Fruit fly (Drosophila melanogaster) whole organism, pupa: ENCODE measurements around the gene spn-B.

Source experiments
- CG10348 ChIP-seq: fragments of 200-800 bp; sonication (Bioruptor generic); IDR thresholded peaks from 2 replicates; pipeline ENCODE4 v1.3.6; 2022; ENCODE audit warnings: missing biosample characterization, missing genetic modification characterization
- CG12605 ChIP-seq: fragments of 200-800 bp; sonication (Bioruptor generic); IDR thresholded peaks from 2 replicates; pipeline ENCODE4 v1.3.6; 2022; ENCODE audit warnings: missing biosample characterization, missing genetic modification characterization
- CG13204 ChIP-seq: fragments of 200-800 bp; sonication (Bioruptor generic); optimal IDR thresholded peaks from 2 replicates; lab custom pipeline; 2018; ENCODE audit warnings: missing biosample characterization, mild to moderate bottlenecking, missing genetic modification characterization, moderate library complexity
- CG14655 ChIP-seq: fragments of 200-800 bp; sonication (Bioruptor generic); optimal IDR thresholded peaks from 3 replicates; lab custom pipeline; 2017; ENCODE audit warnings: mild to moderate bottlenecking, missing biosample characterization, missing genetic modification reagents, missing genetic modification characterization
- CG15710 ChIP-seq: fragments of 200-800 bp; sonication (Bioruptor generic); optimal IDR thresholded peaks from 2 replicates; lab custom pipeline; 2018; ENCODE audit warnings: missing biosample characterization, mild to moderate bottlenecking, missing genetic modification characterization, moderate library complexity
- CG17806 ChIP-seq: fragments of 200-800 bp; sonication (Bioruptor generic); optimal IDR thresholded peaks from 2 replicates; lab custom pipeline; 2018; ENCODE audit warnings: missing biosample characterization, mild to moderate bottlenecking, missing genetic modification characterization, moderate library complexity
- CG32121 ChIP-seq: fragments of 200-800 bp; sonication (Bioruptor generic); IDR thresholded peaks from 2 replicates; pipeline ENCODE4 v1.3.6; 2022; ENCODE audit warnings: missing biosample characterization, missing genetic modification characterization
- CG34367 ChIP-seq: fragments of 200-800 bp; sonication (Bioruptor generic); optimal IDR thresholded peaks from 2 replicates; lab custom pipeline; 2018; ENCODE audit warnings: missing biosample characterization, mild to moderate bottlenecking, missing genetic modification characterization
- CG4496 ChIP-seq: fragments of 200-800 bp; sonication (Bioruptor generic); IDR thresholded peaks from 3 replicates; pipeline ENCODE4 v1.3.6; 2022; ENCODE audit warnings: missing biosample characterization, missing genetic modification characterization
- CG8159 ChIP-seq: fragments of 200-800 bp; sonication (Bioruptor generic); optimal IDR thresholded peaks from 3 replicates; lab custom pipeline; 2018; ENCODE audit warnings: missing biosample characterization, mild to moderate bottlenecking, missing genetic modification characterization, moderate library complexity
- CG8301 ChIP-seq: fragments of 200-800 bp; sonication (Bioruptor generic); optimal IDR thresholded peaks from 2 replicates; lab custom pipeline; 2018; ENCODE audit warnings: missing biosample characterization, mild to moderate bottlenecking, missing genetic modification characterization
- CG9948 ChIP-seq: fragments of 200-800 bp; sonication (Bioruptor generic); optimal IDR thresholded peaks from 2 replicates; lab custom pipeline; 2018; ENCODE audit warnings: missing biosample characterization, mild to moderate bottlenecking, missing genetic modification characterization, moderate library complexity
- D1 ChIP-seq: fragments of 200-800 bp; sonication (Bioruptor generic); optimal IDR thresholded peaks from 2 replicates; lab custom pipeline; 2018; ENCODE audit warnings: missing biosample characterization, mild to moderate bottlenecking, missing genetic modification characterization, moderate library complexity
- EcR ChIP-seq: fragments of 200-800 bp; sonication (Bioruptor generic); optimal IDR thresholded peaks from 3 replicates; lab custom pipeline; 2019; ENCODE audit warnings: missing biosample characterization, missing genetic modification characterization, mild to moderate bottlenecking, moderate library complexity, missing genetic modification reagents
- Ets98B ChIP-seq: fragments of 200-800 bp; sonication (Bioruptor generic); IDR thresholded peaks from 2 replicates; pipeline ENCODE4 v1.3.6; 2022; ENCODE audit warnings: missing biosample characterization, missing genetic modification characterization
- Pif1A ChIP-seq: fragments of 200-800 bp; sonication (Bioruptor generic); optimal IDR thresholded peaks from 3 replicates; lab custom pipeline; 2016; ENCODE audit warnings: missing biosample characterization, missing genetic modification characterization
- Pif1B ChIP-seq: fragments of 200-800 bp; sonication (Bioruptor generic); optimal IDR thresholded peaks from 3 replicates; lab custom pipeline; 2016; ENCODE audit warnings: missing biosample characterization, missing genetic modification characterization
- Snoo ChIP-seq: fragments of 200-800 bp; sonication (Bioruptor generic); optimal IDR thresholded peaks from 3 replicates; lab custom pipeline; 2017; ENCODE audit warnings: missing biosample characterization, mild to moderate bottlenecking, missing genetic modification characterization, inconsistent platforms
- fd96Ca ChIP-seq: fragments of 200-800 bp; sonication (Bioruptor generic); IDR thresholded peaks from 3 replicates; pipeline ENCODE4 v1.3.6; 2022; ENCODE audit warnings: missing biosample characterization, missing genetic modification characterization
- gl ChIP-seq: fragments of 200-800 bp; sonication (Bioruptor generic); optimal IDR thresholded peaks from 2 replicates; lab custom pipeline; 2018; ENCODE audit warnings: missing biosample characterization, mild to moderate bottlenecking, missing genetic modification characterization
- rn ChIP-seq: fragments of 200-800 bp; sonication (Bioruptor generic); IDR thresholded peaks from 2 replicates; pipeline ENCODE4 v1.3.6; 2022; ENCODE audit warnings: missing biosample characterization, missing genetic modification characterization

Gene spn-B

dm6 chr3R:14354599-14354998 is 26.7 kb downstream of the spn-B start:
- TF ChIP-seq fd96Ca (GFP tag; lab: Robert Waterston, UW), result no peak
- TF ChIP-seq CG8159, result peak; percentile 50

- TF ChIP-seq CG13204 (no peak), Pif1A (GFP tag; lab: Kevin White, UChicago) (peak; percentile 57), CG8159 (peak; percentile 72), CG34367 (peak; percentile 53), CG10348 (GFP tag; lab: Robert Waterston, UW) (no peak), CG32121 (no peak), Pif1B (peak; percentile 37), rn (GFP tag; lab: Robert Waterston, UW) (0 out of 2 replicates have a peak, but pooled peaks have one; percentile 4), CG4496 (GFP tag; lab: Robert Waterston, UW) (peak; percentile 75; the same call in 2 of the 3 replicates), CG8301 (tag; lab: Kevin White, UChicago) (peak; percentile 44), fd96Ca (GFP tag; lab: Robert Waterston, UW) (peak; percentile 69), EcR (GFP tag; lab: Kevin White, UChicago) (no peak), CG12605 (GFP tag; lab: Robert Waterston, UW) (peak; percentile 60; the same call in 1 of the 2 replicates), CG17806 (peak; percentile 58), CG9948 (peak; percentile 43), gl (tag; lab: Kevin White, UChicago) (no peak), Snoo (peak; percentile 12), D1 (tag; lab: Kevin White, UChicago) (no peak), CG15710 (tag; lab: Kevin White, UChicago) (peak; percentile 65), CG14655 (GFP tag; lab: Kevin White, UChicago) (peak; percentile 55), Ets98B (GFP tag; lab: Robert Waterston, UW) (peak; percentile 59)
Observed at dm6 chr3R:14356619-14357018, 28.8 kb downstream of the spn-B start.

- TF ChIP-seq CG8301 (tag; lab: Kevin White, UChicago), result peak; percentile 42
- TF ChIP-seq CG8159, result peak; percentile 67
- TF ChIP-seq EcR (GFP tag; lab: Kevin White, UChicago), result no peak
- TF ChIP-seq CG32121, result peak; percentile 17; the same call in 1 of the 2 replicates
- peak; percentile 64 for TF ChIP-seq CG17806
- TF ChIP-seq Snoo, result peak; percentile 34
- TF ChIP-seq CG13204, result no peak
- peak; percentile 52 for TF ChIP-seq CG34367
- peak; percentile 61 for TF ChIP-seq Ets98B (GFP tag; lab: Robert Waterston, UW)
- TF ChIP-seq Pif1A (GFP tag; lab: Kevin White, UChicago), result peak; percentile 50
- no peak for TF ChIP-seq CG10348 (GFP tag; lab: Robert Waterston, UW)
- TF ChIP-seq CG15710 (tag; lab: Kevin White, UChicago), result peak; percentile 53
- no peak for TF ChIP-seq D1 (tag; lab: Kevin White, UChicago)
- peak; percentile 47 for TF ChIP-seq Pif1B
- TF ChIP-seq CG12605 (GFP tag; lab: Robert Waterston, UW), result peak; percentile 40; the same call in 1 of the 2 replicates
- no peak for TF ChIP-seq gl (tag; lab: Kevin White, UChicago)
- peak; percentile 51; the same call in 2 of the 3 replicates for TF ChIP-seq fd96Ca (GFP tag; lab: Robert Waterston, UW)
- TF ChIP-seq CG4496 (GFP tag; lab: Robert Waterston, UW), result peak; percentile 81
- peak; percentile 50 for TF ChIP-seq CG14655 (GFP tag; lab: Kevin White, UChicago)
- no peak for TF ChIP-seq rn (GFP tag; lab: Robert Waterston, UW)
- peak; percentile 46 for TF ChIP-seq CG9948
Observed at dm6 chr3R:14357405-14357804, 29.6 kb downstream of the spn-B start.

- TF ChIP-seq CG12605 (GFP tag; lab: Robert Waterston, UW) (no peak), gl (tag; lab: Kevin White, UChicago) (no peak), CG32121 (peak; percentile 10; the same call in 1 of the 2 replicates), CG15710 (tag; lab: Kevin White, UChicago) (no peak), CG4496 (GFP tag; lab: Robert Waterston, UW) (peak; percentile 29; the same call in 1 of the 3 replicates), fd96Ca (GFP tag; lab: Robert Waterston, UW) (no peak), Pif1A (GFP tag; lab: Kevin White, UChicago) (peak; percentile 9), Pif1B (no peak), CG9948 (no peak), CG13204 (no peak), CG34367 (no peak), CG10348 (GFP tag; lab: Robert Waterston, UW) (no peak), CG8301 (tag; lab: Kevin White, UChicago) (no peak), CG17806 (no peak), Snoo (peak; percentile 17), Ets98B (GFP tag; lab: Robert Waterston, UW) (no peak), CG8159 (no peak), CG14655 (GFP tag; lab: Kevin White, UChicago) (no peak), D1 (tag; lab: Kevin White, UChicago) (peak; percentile 20), rn (GFP tag; lab: Robert Waterston, UW) (no peak), EcR (GFP tag; lab: Kevin White, UChicago) (no peak)
Observed at dm6 chr3R:14361741-14362232, 33.9 kb downstream of the spn-B start, which contains the start of gene Dnaaf5. Gene Dnaaf5 (minus strand): TSS chr3R:14361786.

- TF ChIP-seq EcR (GFP tag; lab: Kevin White, UChicago) (peak; percentile 64), Ets98B (GFP tag; lab: Robert Waterston, UW) (no peak), CG13204 (peak; percentile 73)
- TF ChIP-seq, all 21 proteins: peak for 2
Observed at dm6 chr3R:14363172-14363571, 35.3 kb downstream of the spn-B start.

- no peak for TF ChIP-seq CG34367
- no peak for TF ChIP-seq Pif1A (GFP tag; lab: Kevin White, UChicago)
- no peak for TF ChIP-seq CG15710 (tag; lab: Kevin White, UChicago)
- no peak for TF ChIP-seq CG17806
- no peak for TF ChIP-seq EcR (GFP tag; lab: Kevin White, UChicago)
- no peak for TF ChIP-seq CG8159
- TF ChIP-seq CG14655 (GFP tag; lab: Kevin White, UChicago), result no peak
Observed at dm6 chr3R:14364156-14364555, 36.3 kb downstream of the spn-B start.
